Fruit fly (Drosophila melanogaster) whole organism: ENCODE measurements around the gene vri.

Experiments used
- CG8478 ChIP-seq: fragments of >200 bp; optimal IDR thresholded peaks from 2 replicates; lab custom pipeline; 2018; ENCODE audit warnings: inconsistent platforms
- pan ChIP-seq: fragments of >200 bp; optimal IDR thresholded peaks from 2 replicates; lab custom pipeline; 2017

DNA sequence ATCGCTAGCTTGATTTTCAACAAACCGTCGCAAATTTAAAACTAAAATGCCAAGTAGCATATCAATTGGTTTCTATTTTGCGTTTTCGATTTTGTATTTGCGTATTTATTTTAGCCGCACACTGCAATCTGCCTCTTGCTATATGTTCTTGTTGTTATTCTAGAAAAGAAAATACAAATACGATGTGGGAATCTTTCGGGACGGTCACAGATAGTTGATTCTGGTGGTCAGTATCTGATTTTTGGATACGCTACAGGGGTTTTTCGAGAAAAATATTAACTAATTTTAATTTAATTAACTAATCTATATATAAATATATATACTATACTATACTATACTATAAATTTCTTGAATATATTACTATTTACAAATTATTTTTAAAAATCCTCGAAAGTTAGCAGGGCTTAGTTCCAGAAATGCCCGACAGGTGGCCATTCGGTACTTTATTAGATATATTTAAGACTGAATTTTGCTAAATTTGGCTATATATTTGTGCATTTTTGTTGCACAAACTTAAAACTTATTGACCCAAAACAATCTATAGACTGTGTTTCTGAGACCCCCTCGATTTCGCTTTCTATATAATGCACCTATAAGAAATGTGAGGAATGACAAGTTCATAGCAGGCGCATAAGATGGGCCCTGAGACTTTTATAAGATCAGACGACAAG, 40.2 kb downstream of the vri start, which contains the start of gene CG14022:
- no peak for TF ChIP-seq pan (lab: Kevin White, UChicago)
- no peak for TF ChIP-seq CG8478
